Fruit fly (Drosophila melanogaster) whole organism, embryonic: ENCODE data around the gene soti.

ENCODE experiments used
- Asciz ChIP-seq: fragments of 200-800 bp; sonication (Bioruptor generic); optimal IDR thresholded peaks from 2 replicates; lab custom pipeline; 2017; ENCODE audit warnings: missing biosample characterization, mild to moderate bottlenecking, missing genetic modification characterization, missing genetic modification reagents
- Atf6 ChIP-seq: fragments of 200-800 bp; sonication (Bioruptor generic); IDR thresholded peaks from 2 replicates; pipeline ENCODE4 v1.3.6; 2022; ENCODE audit warnings: missing biosample characterization, missing genetic modification characterization
- BtbVII ChIP-seq: fragments of 200-800 bp; sonication (Bioruptor generic); optimal IDR thresholded peaks from 3 replicates; lab custom pipeline; 2017; ENCODE audit warnings: missing biosample characterization, mild to moderate bottlenecking, missing genetic modification characterization
- CG10147 ChIP-seq: fragments of 200-800 bp; sonication (Bioruptor generic); optimal IDR thresholded peaks from 2 replicates; lab custom pipeline; 2019; ENCODE audit warnings: missing biosample characterization, mild to moderate bottlenecking, missing genetic modification characterization, moderate library complexity
- CG10267 ChIP-seq: fragments of 200-800 bp; sonication (Bioruptor generic); optimal IDR thresholded peaks from 2 replicates; lab custom pipeline; 2018; ENCODE audit warnings: missing biosample characterization, mild to moderate bottlenecking, missing genetic modification characterization, moderate library complexity
- CG10366 ChIP-seq: fragments of 200-800 bp; sonication (Bioruptor generic); IDR thresholded peaks from 2 replicates; pipeline ENCODE4 v1.3.6; 2022; ENCODE audit warnings: missing biosample characterization, missing genetic modification characterization
- CG11093 ChIP-seq: fragments of 200-800 bp; sonication (Bioruptor generic); IDR thresholded peaks from 3 replicates; pipeline ENCODE4 v1.3.6; 2022; ENCODE audit warnings: missing biosample characterization, missing genetic modification characterization
- CG12942 ChIP-seq: fragments of 200-800 bp; sonication (Bioruptor generic); optimal IDR thresholded peaks from 3 replicates; lab custom pipeline; 2016; ENCODE audit warnings: missing biosample characterization, missing genetic modification characterization
- CG13624 ChIP-seq: fragments of 200-800 bp; sonication (Bioruptor generic); optimal IDR thresholded peaks from 2 replicates; lab custom pipeline; 2016; ENCODE audit warnings: missing biosample characterization, missing genetic modification characterization
- CG14965 ChIP-seq: fragments of 200-800 bp; sonication (Bioruptor generic); optimal IDR thresholded peaks from 2 replicates; lab custom pipeline; 2016; ENCODE audit warnings: missing biosample characterization, missing genetic modification characterization, borderline replicate concordance
- CG15514 ChIP-seq: fragments of 200-800 bp; sonication (Bioruptor generic); optimal IDR thresholded peaks from 3 replicates; lab custom pipeline; 2017; ENCODE audit warnings: missing biosample characterization, missing genetic modification characterization, mild to moderate bottlenecking, moderate library complexity, missing genetic modification reagents
- CG15601 ChIP-seq: fragments of 200-800 bp; sonication (Bioruptor generic); optimal IDR thresholded peaks from 3 replicates; lab custom pipeline; 2019; ENCODE audit warnings: missing biosample characterization, mild to moderate bottlenecking, missing genetic modification characterization, moderate library complexity
- CG17802 ChIP-seq: fragments of 200-800 bp; sonication (Bioruptor generic); optimal IDR thresholded peaks from 2 replicates; lab custom pipeline; 2018; ENCODE audit warnings: missing biosample characterization, mild to moderate bottlenecking, missing genetic modification characterization, moderate library complexity
- CG1832 ChIP-seq: fragments of 200-800 bp; sonication (Bioruptor generic); optimal IDR thresholded peaks from 2 replicates; lab custom pipeline; 2017; ENCODE audit warnings: missing biosample characterization, mild to moderate bottlenecking, missing genetic modification characterization, inconsistent platforms
- CG31365 ChIP-seq: fragments of 200-800 bp; sonication (Bioruptor generic); optimal IDR thresholded peaks from 2 replicates; lab custom pipeline; 2018; ENCODE audit warnings: missing biosample characterization, mild to moderate bottlenecking, missing genetic modification characterization
- CG34224 ChIP-seq: fragments of 200-800 bp; sonication (Bioruptor generic); IDR thresholded peaks from 3 replicates; pipeline ENCODE4 v1.3.6; 2022; ENCODE audit warnings: missing biosample characterization, missing genetic modification characterization; ENCODE audit not compliant: partially characterized antibody
- CG4707 ChIP-seq: fragments of 200-800 bp; sonication (Bioruptor generic); optimal IDR thresholded peaks from 2 replicates; lab custom pipeline; 2018; ENCODE audit warnings: missing biosample characterization, mild to moderate bottlenecking, missing genetic modification characterization, moderate library complexity
- CG4820 ChIP-seq: fragments of 200-800 bp; sonication (Bioruptor generic); optimal IDR thresholded peaks from 3 replicates; lab custom pipeline; 2016; ENCODE audit warnings: missing biosample characterization, missing genetic modification characterization
- CG7372 ChIP-seq: fragments of 200-800 bp; sonication (Bioruptor generic); IDR thresholded peaks from 2 replicates; pipeline ENCODE4 v1.3.6; 2022; ENCODE audit warnings: missing biosample characterization, missing genetic modification characterization
- CG7745 ChIP-seq: fragments of 200-800 bp; sonication (Bioruptor generic); optimal IDR thresholded peaks from 2 replicates; lab custom pipeline; 2018; ENCODE audit warnings: missing biosample characterization, mild to moderate bottlenecking, missing genetic modification characterization, moderate library complexity
- CG7963 ChIP-seq: fragments of 200-800 bp; sonication (Bioruptor generic); IDR thresholded peaks from 3 replicates; pipeline ENCODE4 v1.3.6; 2022; ENCODE audit warnings: missing biosample characterization, missing genetic modification characterization; ENCODE audit not compliant: partially characterized antibody
- CG8388 ChIP-seq: fragments of 200-800 bp; sonication (Bioruptor generic); optimal IDR thresholded peaks from 2 replicates; lab custom pipeline; 2019; ENCODE audit warnings: missing biosample characterization, mild to moderate bottlenecking, missing genetic modification characterization, moderate library complexity
- Deaf1 ChIP-seq: fragments of 200-800 bp; optimal IDR thresholded peaks from 3 replicates; lab custom pipeline; 2019; ENCODE audit warnings: missing biosample characterization, mild to moderate bottlenecking, missing genetic modification characterization, moderate library complexity
- Drgx ChIP-seq: fragments of 200-800 bp; sonication (Bioruptor generic); IDR thresholded peaks from 2 replicates; pipeline ENCODE4 v1.3.6; 2022; ENCODE audit warnings: missing biosample characterization, missing genetic modification characterization
- Elba2 ChIP-seq: fragments of 200-800 bp; sonication (Bioruptor generic); optimal IDR thresholded peaks from 3 replicates; lab custom pipeline; 2016; ENCODE audit warnings: missing biosample characterization, missing genetic modification characterization
- MESR4 ChIP-seq: fragments of 200-800 bp; sonication (Bioruptor generic); optimal IDR thresholded peaks from 2 replicates; lab custom pipeline; 2018; ENCODE audit warnings: missing biosample characterization, mild to moderate bottlenecking, missing genetic modification characterization, moderate library complexity
- Mes4 ChIP-seq: fragments of 200-800 bp; sonication (Bioruptor generic); optimal IDR thresholded peaks from 2 replicates; lab custom pipeline; 2016; ENCODE audit warnings: missing biosample characterization, missing genetic modification characterization
- Poxn ChIP-seq: fragments of 200-800 bp; sonication (Bioruptor generic); IDR thresholded peaks from 2 replicates; pipeline ENCODE4 v1.3.6; 2022; ENCODE audit warnings: missing biosample characterization, missing genetic modification characterization
- Ssrp ChIP-seq: fragments of 200-800 bp; sonication (Bioruptor generic); optimal IDR thresholded peaks from 2 replicates; lab custom pipeline; 2018; ENCODE audit warnings: missing biosample characterization, mild to moderate bottlenecking, missing genetic modification characterization, moderate library complexity
- ap ChIP-seq: fragments of 200-800 bp; sonication (Bioruptor generic); IDR thresholded peaks from 2 replicates; pipeline ENCODE4 v1.3.6; 2022; ENCODE audit warnings: missing biosample characterization, missing genetic modification characterization
- az2 ChIP-seq: fragments of 200-800 bp; sonication (Bioruptor generic); optimal IDR thresholded peaks from 3 replicates; lab custom pipeline; 2016; ENCODE audit warnings: missing biosample characterization, missing genetic modification characterization
- br ChIP-seq: fragments of >200 bp; optimal IDR thresholded peaks from 2 replicates; lab custom pipeline; 2017
- crp ChIP-seq, 2 experiments: fragments of 200-800 bp; sonication (Bioruptor generic); optimal IDR thresholded peaks; 2 replicates in 1 of 2; 3 replicates in 1 of 2; lab custom pipeline; 2017; ENCODE audit warnings: missing biosample characterization in 2 of 2, missing genetic modification characterization in 2 of 2, mild to moderate bottlenecking in 1 of 2, moderate library complexity in 1 of 2
- en ChIP-seq: fragments of 200-800 bp; sonication (Bioruptor generic); optimal IDR thresholded peaks from 2 replicates; lab custom pipeline; 2016; ENCODE audit warnings: missing biosample characterization, missing genetic modification characterization
- gcm ChIP-seq: fragments of 200-800 bp; sonication (Bioruptor generic); optimal IDR thresholded peaks from 2 replicates; lab custom pipeline; 2019; ENCODE audit warnings: missing biosample characterization, mild to moderate bottlenecking, missing genetic modification characterization, moderate library complexity
- kah ChIP-seq: fragments of 200-800 bp; sonication (Bioruptor generic); optimal IDR thresholded peaks from 2 replicates; lab custom pipeline; 2018; ENCODE audit warnings: missing biosample characterization, mild to moderate bottlenecking, missing genetic modification characterization
- lmd ChIP-seq: fragments of 200-800 bp; sonication (Bioruptor generic); IDR thresholded peaks from 2 replicates; pipeline ENCODE4 v1.3.6; 2022; ENCODE audit warnings: missing biosample characterization, missing genetic modification characterization
- mam ChIP-seq: fragments of 200-800 bp; sonication (Bioruptor generic); optimal IDR thresholded peaks from 3 replicates; lab custom pipeline; 2016; ENCODE audit warnings: missing biosample characterization, missing genetic modification characterization
- nerfin-1 ChIP-seq: fragments of 200-800 bp; sonication (Bioruptor generic); optimal IDR thresholded peaks from 3 replicates; lab custom pipeline; 2019; ENCODE audit warnings: missing biosample characterization, mild to moderate bottlenecking, missing genetic modification characterization, moderate library complexity
- odd ChIP-seq: fragments of 200-800 bp; sonication (Bioruptor generic); optimal IDR thresholded peaks from 2 replicates; lab custom pipeline; 2017; ENCODE audit warnings: missing biosample characterization, mild to moderate bottlenecking, missing genetic modification characterization
- phol ChIP-seq: fragments of 200-800 bp; sonication (Bioruptor generic); optimal IDR thresholded peaks from 3 replicates; lab custom pipeline; 2018; ENCODE audit warnings: missing biosample characterization, mild to moderate bottlenecking, missing genetic modification characterization, moderate library complexity
- pita ChIP-seq: fragments of 200-800 bp; sonication (Bioruptor generic); optimal IDR thresholded peaks from 2 replicates; lab custom pipeline; 2017; ENCODE audit warnings: missing biosample characterization, mild to moderate bottlenecking, missing genetic modification characterization
- pros ChIP-seq: fragments of 200-800 bp; sonication (Bioruptor generic); optimal IDR thresholded peaks from 3 replicates; lab custom pipeline; 2019; ENCODE audit warnings: missing biosample characterization, mild to moderate bottlenecking, missing genetic modification characterization, moderate library complexity
- sd ChIP-seq: fragments of 200-800 bp; sonication (Bioruptor generic); optimal IDR thresholded peaks from 3 replicates; lab custom pipeline; 2018; ENCODE audit warnings: missing biosample characterization, mild to moderate bottlenecking, missing genetic modification characterization, moderate library complexity
- sens ChIP-seq: fragments of 200-800 bp; sonication (Bioruptor generic); peaks from one replicate; lab custom pipeline; 2016; ENCODE audit warnings: missing biosample characterization, missing genetic modification characterization
- sima ChIP-seq: fragments of 200-800 bp; sonication (Bioruptor generic); optimal IDR thresholded peaks from 2 replicates; lab custom pipeline; 2016; ENCODE audit warnings: missing biosample characterization, missing genetic modification characterization
- sqz ChIP-seq: fragments of 200-800 bp; sonication (Bioruptor generic); optimal IDR thresholded peaks from 3 replicates; lab custom pipeline; 2018; ENCODE audit warnings: missing biosample characterization, mild to moderate bottlenecking, missing genetic modification characterization
- ttk ChIP-seq: fragments of 200-800 bp; sonication (Bioruptor generic); IDR thresholded peaks from 2 replicates; pipeline ENCODE4 v2.1.2; 2022; ENCODE audit warnings: missing biosample characterization, missing genetic modification characterization
- tup ChIP-seq: fragments of 200-800 bp; sonication (Bioruptor generic); optimal IDR thresholded peaks from 2 replicates; lab custom pipeline; 2016; ENCODE audit warnings: missing biosample characterization, mild to moderate bottlenecking, missing genetic modification characterization, moderate library complexity

soti gene

DNA sequence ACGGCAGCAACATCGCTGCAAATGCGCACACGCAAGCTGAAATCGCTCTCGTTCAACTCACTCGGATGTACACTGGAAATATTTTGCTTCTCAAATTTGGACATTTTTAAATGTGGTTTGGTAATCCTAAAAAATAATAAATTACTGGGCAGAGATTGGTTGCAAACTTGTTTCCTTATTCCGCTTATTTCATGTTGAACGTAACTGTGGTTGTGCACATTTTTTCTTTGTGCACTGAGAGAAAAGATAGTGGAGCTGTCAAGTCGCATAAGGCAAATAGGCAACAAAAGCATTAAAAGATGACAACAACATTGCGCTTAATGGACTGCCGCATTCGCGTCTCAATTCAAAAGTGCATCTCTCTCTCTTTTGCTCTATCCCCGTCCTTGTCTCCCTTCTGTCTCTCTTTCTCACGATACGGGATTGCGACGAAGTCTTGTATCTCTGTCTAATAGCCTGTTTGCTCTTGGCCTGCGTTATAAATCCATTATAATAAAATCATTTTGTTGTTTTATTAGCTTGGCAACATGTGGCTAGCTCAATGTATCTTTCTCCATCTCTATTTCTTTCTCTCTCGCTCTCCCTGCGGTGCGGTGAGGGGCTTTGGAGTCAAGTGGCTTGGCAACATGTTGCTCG is 8.2 kb downstream of the soti start (continued):
- TF ChIP-seq CG7963 (GFP tag; lab: Robert Waterston, UW) (no peak), Elba2 (GFP tag; lab: Kevin White, UChicago) (peak; percentile 26), CG10366 (GFP tag; lab: Robert Waterston, UW) (peak; percentile 97), Poxn (peak; percentile 43), phol (tag; lab: Kevin White, UChicago) (peak; percentile 95), Mes4 (GFP tag; lab: Kevin White, UChicago) (peak; percentile 96), nerfin-1 (tag; lab: Kevin White, UChicago) (peak; percentile 87), tup (peak; percentile 94), ttk (peak; percentile 82), CG14965 (GFP tag; lab: Kevin White, UChicago) (peak; percentile 60), odd (peak; percentile 88), br (no peak), CG10147 (peak; percentile 54), BtbVII (GFP tag; lab: Kevin White, UChicago) (peak; percentile 32), Ssrp (peak; percentile 96), Drgx (GFP tag; lab: Robert Waterston, UW) (peak; percentile 98), mam (GFP tag; lab: Kevin White, UChicago) (peak; percentile 96), gcm (peak; percentile 79), ap (peak; percentile 96), CG10267 (tag; lab: Kevin White, UChicago) (peak; percentile 75), sens (GFP tag; lab: Kevin White, UChicago) (peak; percentile 100), az2 (peak; percentile 97), crp (GFP tag; optimal IDR thresholded peaks at IDR 0.05; lab: Kevin White, UChicago) (peak in 1 of 2 experiments; percentile 64), Atf6 (peak; percentile 94), sqz (GFP tag; lab: Kevin White, UChicago) (peak; percentile 65), CG7745 (tag; lab: Kevin White, UChicago) (peak; percentile 52), sima (GFP tag; lab: Kevin White, UChicago) (peak; percentile 82), CG1832 (GFP tag; lab: Kevin White, UChicago) (peak; percentile 77), Deaf1 (peak; percentile 64), CG12942 (GFP tag; lab: Kevin White, UChicago) (peak; percentile 95), CG15601 (tag; lab: Kevin White, UChicago) (peak; percentile 90), CG4707 (GFP tag; lab: Kevin White, UChicago) (peak; percentile 88), Asciz (GFP tag; lab: Kevin White, UChicago) (peak; percentile 90), pita (GFP tag; lab: Kevin White, UChicago) (no peak), CG34224 (GFP tag; lab: Robert Waterston, UW) (no peak), pros (peak; percentile 29), kah (peak; percentile 2), CG17802 (tag; lab: Kevin White, UChicago) (peak; percentile 67), sd (tag; lab: Kevin White, UChicago) (peak; percentile 73), CG31365 (tag; lab: Kevin White, UChicago) (no peak), CG15514 (GFP tag; lab: Kevin White, UChicago) (peak; percentile 61), lmd (GFP tag; lab: Robert Waterston, UW) (peak; percentile 85), CG11093 (GFP tag; lab: Robert Waterston, UW) (peak; percentile 59; the same call in 1 of the 3 replicates), MESR4 (GFP tag; lab: Kevin White, UChicago) (peak; percentile 35), en (peak; percentile 93), CG7372 (0 out of 2 replicates have a peak, but pooled peaks have one; percentile 41), CG13624 (GFP tag; lab: Kevin White, UChicago) (peak; percentile 83), CG8388 (peak; percentile 92), CG4820 (peak; percentile 87)
